Fruit fly (Drosophila melanogaster): ENCODE results near the gene Fadd.

Fadd gene

DNA sequence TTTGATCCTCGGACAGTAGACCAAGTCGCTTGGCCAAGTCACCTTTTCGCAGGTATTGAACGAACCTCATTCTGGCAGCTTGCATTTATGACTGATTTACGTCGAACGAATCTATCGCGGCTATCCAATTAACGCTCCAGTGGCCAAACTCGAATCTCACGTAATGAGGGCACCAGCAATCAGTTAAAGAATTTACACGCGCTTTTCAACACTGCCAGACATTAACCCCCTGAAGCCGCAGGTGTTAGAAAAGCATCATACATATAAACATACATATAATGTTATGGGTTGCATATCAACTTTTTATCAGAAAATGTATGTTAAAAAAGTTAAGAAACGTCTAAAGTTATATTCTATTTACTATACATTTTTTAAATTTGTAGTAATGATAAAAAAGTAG, 8.9 kb upstream of the Fadd start, which contains the start of gene CG6028 (continued):
- TF ChIP-seq gfzf (GFP tag; optimal IDR thresholded peaks at IDR 0.05) (no peak), GATAe (GFP tag; conservative IDR thresholded peaks at IDR 0.05) (no peak), ac (GFP tag; optimal IDR thresholded peaks at IDR 0.05) (no peak), knrl (GFP tag; IDR thresholded peaks at IDR 0.05; ENCODE audit: partially characterized antibody) (no peak), HLH4C (GFP tag; IDR thresholded peaks at IDR 0.05; ENCODE audit: partially characterized antibody) (no peak), CG2129 (GFP tag; IDR thresholded peaks at IDR 0.05; ENCODE audit: partially characterized antibody) (no peak), CG15601 (tag; optimal IDR thresholded peaks at IDR 0.05) (no peak), CG17802 (tag; optimal IDR thresholded peaks at IDR 0.05) (no peak), CG11695 (GFP tag; IDR thresholded peaks at IDR 0.05) (no peak), CG16815 (GFP tag; optimal IDR thresholded peaks at IDR 0.05) (no peak), CG34224 (GFP tag; IDR thresholded peaks at IDR 0.05; ENCODE audit: partially characterized antibody) (no peak), CG30020 (tag; optimal IDR thresholded peaks at IDR 0.05) (no peak), fd3F (GFP tag; optimal IDR thresholded peaks at IDR 0.05) (no peak), Stat92E (GFP tag; optimal IDR thresholded peaks at IDR 0.05) (no peak), CG11456 (GFP tag; IDR thresholded peaks at IDR 0.05) (no peak), sob (GFP tag; IDR thresholded peaks at IDR 0.05) (peak; percentile 52), CG11093 (GFP tag; IDR thresholded peaks at IDR 0.05) (no peak), Myb (GFP tag; optimal IDR thresholded peaks at IDR 0.05) (no peak), cas (GFP tag; IDR thresholded peaks at IDR 0.05) (no peak), Dp (GFP tag; optimal IDR thresholded peaks at IDR 0.05) (no peak), croc (GFP tag; conservative IDR thresholded peaks at IDR 0.05) (no peak), dmrt11E (tag; optimal IDR thresholded peaks at IDR 0.05) (no peak), bbx (GFP tag; IDR thresholded peaks at IDR 0.05; ENCODE audit: partially characterized antibody) (peak; percentile 33; the same call in 1 of the 2 replicates), hb (GFP tag; IDR thresholded peaks at IDR 0.05; ENCODE audit: partially characterized antibody) (no peak), cg (GFP tag; optimal IDR thresholded peaks at IDR 0.05) (no peak), CG32532 (GFP tag; IDR thresholded peaks at IDR 0.05) (peak; percentile 63), CG7372 (GFP tag; IDR thresholded peaks at IDR 0.05) (no peak), Abd-B (GFP tag; optimal IDR thresholded peaks at IDR 0.05) (no peak), CG3726 (GFP tag; IDR thresholded peaks at IDR 0.05) (no peak), CG1024 (GFP tag; IDR thresholded peaks at IDR 0.05) (no peak), CG10959 (GFP tag; IDR thresholded peaks at IDR 0.05) (no peak), CG7357 (GFP tag; IDR thresholded peaks at IDR 0.05) (no peak), z (GFP tag; IDR thresholded peaks at IDR 0.05) (no peak), eyg (GFP tag; optimal IDR thresholded peaks at IDR 0.05) (no peak), trem (tag; optimal IDR thresholded peaks at IDR 0.05) (peak; percentile 2), maf-S (GFP tag; optimal IDR thresholded peaks at IDR 0.05) (no peak), CG43689 (GFP tag; IDR thresholded peaks at IDR 0.05) (no peak), Hr78 (GFP tag; optimal IDR thresholded peaks at IDR 0.05) (no peak), zen (tag; optimal IDR thresholded peaks at IDR 0.05) (peak; percentile 28), CG12155 (GFP tag; optimal IDR thresholded peaks at IDR 0.05) (peak; percentile 24), Sry-δ (GFP tag; optimal IDR thresholded peaks at IDR 0.05) (peak; percentile 5), CG9609 (GFP tag; optimal IDR thresholded peaks at IDR 0.05) (no peak), Fer2 (tag; optimal IDR thresholded peaks at IDR 0.05) (no peak), rib (GFP tag; IDR thresholded peaks at IDR 0.05) (no peak), prd (optimal IDR thresholded peaks at IDR 0.05) (no peak), prd (GFP tag; IDR thresholded peaks at IDR 0.05) (no peak), tx (GFP tag; optimal IDR thresholded peaks at IDR 0.05) (no peak), NK7.1 (GFP tag; optimal IDR thresholded peaks at IDR 0.05) (no peak), Sox100B (GFP tag; optimal IDR thresholded peaks at IDR 0.05) (no peak), CG16779 (GFP tag; IDR thresholded peaks at IDR 0.05) (peak; percentile 35; the same call in 1 of the 2 replicates), C15 (GFP tag; IDR thresholded peaks at IDR 0.05) (no peak), CG3995 (GFP tag; optimal IDR thresholded peaks at IDR 0.05) (no peak)

Measured in whole organism, embryonic.